Worm (Caenorhabditis elegans) whole organism, L3 larva: Measurements from ENCODE around the gene pqn-22.

Experiments
- R02D3.7 ChIP-seq: fragments of 150-350 bp; optimal IDR thresholded peaks from 2 replicates; lab custom pipeline; 2014; ENCODE audit warnings: missing biosample characterization, missing genetic modification characterization
- aly-2 ChIP-seq: fragments of 150-350 bp; optimal IDR thresholded peaks from 2 replicates; lab custom pipeline; 2014; ENCODE audit warnings: missing biosample characterization, missing genetic modification characterization
- ama-1 ChIP-seq: fragments of 150-350 bp; optimal IDR thresholded peaks from 2 replicates; lab custom pipeline; 2018
- ceh-16 ChIP-seq: sonication (generic microtip); optimal IDR thresholded peaks from 2 replicates; lab custom pipeline; 2017; ENCODE audit warnings: missing biosample characterization, missing genetic modification characterization
- ceh-82 ChIP-seq: fragments of 150-350 bp; optimal IDR thresholded peaks from 2 replicates; lab custom pipeline; 2014; ENCODE audit warnings: missing biosample characterization, missing genetic modification characterization
- daf-12 ChIP-seq: fragments of 150-350 bp; optimal IDR thresholded peaks from 2 replicates; lab custom pipeline; 2014; ENCODE audit warnings: missing biosample characterization, missing genetic modification reagents, missing genetic modification characterization
- egl-27 ChIP-seq: sonication (generic microtip); optimal IDR thresholded peaks from 4 replicates; lab custom pipeline; 2017; ENCODE audit warnings: missing biosample characterization, missing genetic modification reagents, missing genetic modification characterization
- egl-5 ChIP-seq: fragments of 150-350 bp; optimal IDR thresholded peaks from 2 replicates; lab custom pipeline; 2017; ENCODE audit warnings: missing biosample characterization, missing genetic modification reagents, missing genetic modification characterization, inconsistent platforms
- elt-1 ChIP-seq: fragments of 150-350 bp; optimal IDR thresholded peaks from 2 replicates; lab custom pipeline; 2014; ENCODE audit warnings: missing biosample characterization, missing genetic modification characterization
- elt-2 ChIP-seq: sonication (generic microtip); optimal IDR thresholded peaks from 2 replicates; lab custom pipeline; 2016; ENCODE audit warnings: missing genetic modification reagents, mild to moderate bottlenecking, missing genetic modification characterization, missing compliant biosample characterization
- elt-3 ChIP-seq, 3 experiments: fragments of 150-350 bp in 1 of 3; sonication (generic microtip) in 2 of 3; optimal IDR thresholded peaks; 2 replicates in 2 of 3; 4 replicates in 1 of 3; lab custom pipeline; 2014 to 2017; ENCODE audit warnings: missing biosample characterization in 3 of 3, missing genetic modification characterization in 3 of 3
- eor-1 ChIP-seq, 2 experiments: fragments of 150-350 bp; optimal IDR thresholded peaks; 2 replicates each; lab custom pipeline; 2014 to 2018; ENCODE audit warnings: missing biosample characterization in 2 of 2, missing genetic modification characterization in 2 of 2
- fkh-10 ChIP-seq: sonication (generic microtip); optimal IDR thresholded peaks from 2 replicates; lab custom pipeline; 2017; ENCODE audit warnings: missing biosample characterization, missing genetic modification reagents, missing genetic modification characterization
- fkh-2 ChIP-seq: fragments of 150-350 bp; optimal IDR thresholded peaks from 2 replicates; lab custom pipeline; 2014; ENCODE audit warnings: missing biosample characterization, missing genetic modification reagents, missing genetic modification characterization
- hmg-11 ChIP-seq: sonication (generic microtip); optimal IDR thresholded peaks from 2 replicates; lab custom pipeline; 2016; ENCODE audit warnings: missing genetic modification characterization, missing compliant biosample characterization
- jun-1 ChIP-seq: fragments of 150-350 bp; optimal IDR thresholded peaks from 2 replicates; lab custom pipeline; 2014; ENCODE audit warnings: missing biosample characterization, missing genetic modification reagents, missing genetic modification characterization
- lin-15B ChIP-seq: fragments of 150-350 bp; optimal IDR thresholded peaks from 2 replicates; lab custom pipeline; 2014; ENCODE audit warnings: missing biosample characterization, missing genetic modification characterization
- lin-39 ChIP-seq: fragments of 150-350 bp; optimal IDR thresholded peaks from 2 replicates; lab custom pipeline; 2018; ENCODE audit warnings: missing biosample characterization, missing genetic modification reagents, missing genetic modification characterization
- lsy-12 ChIP-seq: sonication (generic microtip); optimal IDR thresholded peaks from 2 replicates; lab custom pipeline; 2016; ENCODE audit warnings: mild to moderate bottlenecking, missing genetic modification characterization, missing compliant biosample characterization
- nfya-1 ChIP-seq: sonication (generic microtip); optimal IDR thresholded peaks from 2 replicates; lab custom pipeline; 2017; ENCODE audit warnings: missing genetic modification characterization, mild to moderate bottlenecking, missing compliant biosample characterization, antibody characterized with exemption, moderate library complexity; ENCODE audit not compliant: insufficient read depth
- nhr-12 ChIP-seq: fragments of 150-350 bp; optimal IDR thresholded peaks from 2 replicates; lab custom pipeline; 2014; ENCODE audit warnings: missing biosample characterization, missing genetic modification characterization
- nhr-237 ChIP-seq: fragments of 150-350 bp; optimal IDR thresholded peaks from 2 replicates; lab custom pipeline; 2014; ENCODE audit warnings: missing biosample characterization, missing genetic modification characterization
- nhr-43 ChIP-seq: sonication (generic microtip); optimal IDR thresholded peaks from 2 replicates; lab custom pipeline; 2016; ENCODE audit warnings: mild to moderate bottlenecking, missing genetic modification characterization, missing compliant biosample characterization; ENCODE audit not compliant: poor library complexity, severe bottlenecking
- nhr-67 ChIP-seq: fragments of 150-350 bp; optimal IDR thresholded peaks from 2 replicates; lab custom pipeline; 2014; ENCODE audit warnings: missing biosample characterization, missing genetic modification characterization
- nhr-76 ChIP-seq: fragments of 150-350 bp; sonication (generic microtip); optimal IDR thresholded peaks from 5 replicates; lab custom pipeline; 2014; ENCODE audit warnings: missing biosample characterization, missing genetic modification characterization
- pha-4 ChIP-seq: fragments of 150-350 bp; optimal IDR thresholded peaks from 2 replicates; lab custom pipeline; 2014; ENCODE audit warnings: missing biosample characterization, missing genetic modification reagents, missing genetic modification characterization
- pqm-1 ChIP-seq: fragments of 150-350 bp; optimal IDR thresholded peaks from 2 replicates; lab custom pipeline; 2017; ENCODE audit warnings: missing biosample characterization, missing genetic modification characterization, inconsistent platforms
- sea-2 ChIP-seq: fragments of 150-350 bp; sonication (generic microtip); optimal IDR thresholded peaks from 4 replicates; lab custom pipeline; 2014; ENCODE audit warnings: missing biosample characterization, missing genetic modification reagents, missing genetic modification characterization
- snpc-4 ChIP-seq: fragments of 150-350 bp; optimal IDR thresholded peaks from 2 replicates; lab custom pipeline; 2014; ENCODE audit warnings: missing biosample characterization, missing genetic modification characterization
- tbx-2 ChIP-seq: sonication (generic microtip); optimal IDR thresholded peaks from 2 replicates; lab custom pipeline; 2016; ENCODE audit warnings: mild to moderate bottlenecking, missing genetic modification characterization, missing compliant biosample characterization
- unc-39 ChIP-seq: sonication (generic microtip); optimal IDR thresholded peaks from 4 replicates; lab custom pipeline; 2017; ENCODE audit warnings: missing biosample characterization, missing genetic modification characterization
- unc-62 ChIP-seq: fragments of 150-350 bp; sonication (generic microtip); optimal IDR thresholded peaks from 4 replicates; lab custom pipeline; 2014; ENCODE audit warnings: missing biosample characterization, missing genetic modification reagents, missing genetic modification characterization
- zag-1 ChIP-seq: fragments of 150-350 bp; optimal IDR thresholded peaks from 2 replicates; lab custom pipeline; 2014; ENCODE audit warnings: missing biosample characterization, missing genetic modification characterization
- ztf-11 ChIP-seq: fragments of 150-350 bp; optimal IDR thresholded peaks from 2 replicates; lab custom pipeline; 2014; ENCODE audit warnings: missing biosample characterization, missing genetic modification characterization
- ztf-4 ChIP-seq: fragments of 150-350 bp; optimal IDR thresholded peaks from 2 replicates; lab custom pipeline; 2014; ENCODE audit warnings: missing biosample characterization, missing genetic modification characterization

pqn-22 gene

DNA sequence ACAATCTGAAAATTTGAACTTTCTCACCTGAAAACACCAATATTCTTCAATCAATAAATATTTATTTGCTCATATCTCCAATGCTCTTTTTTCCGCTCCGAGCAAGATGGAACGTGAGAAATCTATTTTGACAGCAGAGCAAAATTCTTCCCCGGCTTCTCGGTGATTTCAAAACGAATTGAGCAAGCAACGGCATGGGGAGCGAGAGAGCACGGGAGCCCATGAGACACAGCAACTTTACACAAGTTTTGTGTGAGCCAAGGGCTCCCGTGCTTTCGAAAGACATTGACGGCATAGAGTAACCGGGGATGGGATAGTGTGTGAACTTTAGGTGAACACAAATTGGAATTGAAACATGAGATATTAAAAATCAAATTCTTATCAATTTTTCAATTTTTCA lies 46.6 kb downstream of the pqn-22 start:
- TF ChIP-seq tbx-2 (tag; lab: Kevin White, UChicago) (no peak), fkh-2 (no peak), jun-1 (tag; lab: Kevin White, UChicago) (no peak), nhr-237 (tag; lab: Kevin White, UChicago) (no peak), elt-2 (tag; lab: Kevin White, UChicago) (no peak), elt-1 (tag; lab: Kevin White, UChicago) (no peak), nhr-76 (tag; lab: Kevin White, UChicago) (no peak), lin-15B (tag; lab: Kevin White, UChicago) (no peak)

- TF ChIP-seq jun-1 (tag; lab: Kevin White, UChicago) (no peak), pha-4 (tag; lab: Kevin White, UChicago) (no peak), nfya-1 (no peak), ama-1 (peak; percentile 39), elt-3 (tag; optimal IDR thresholded peaks at IDR 0.05; lab: Kevin White, UChicago) (no peak), tbx-2 (tag; lab: Kevin White, UChicago) (no peak), nhr-12 (tag; lab: Kevin White, UChicago) (no peak), unc-39 (tag; lab: Kevin White, UChicago) (no peak), pqm-1 (no peak), aly-2 (peak; percentile 1), unc-62 (no peak)
Observed at ce11 chrIV:5985823-5986222, 47.6 kb downstream of the pqn-22 start.

ce11 chrIV:5985422-5985821 lies 48.0 kb downstream of the pqn-22 start:
- no peak for TF ChIP-seq fkh-2
- TF ChIP-seq hmg-11 (tag; lab: Kevin White, UChicago), result no peak
- TF ChIP-seq elt-3 (tag; optimal IDR thresholded peaks at IDR 0.05; lab: Kevin White, UChicago), result no peak
- no peak for TF ChIP-seq elt-2 (tag; lab: Kevin White, UChicago)
- no peak for TF ChIP-seq R02D3.7
- no peak for TF ChIP-seq eor-1 (tag; optimal IDR thresholded peaks at IDR 0.05; lab: Kevin White, UChicago)
- TF ChIP-seq fkh-10 (GFP tag; lab: Kevin White, UChicago), result no peak
- TF ChIP-seq lin-39, result peak; percentile 8

ce11 chrIV:5983191-5983590 lies 50.2 kb downstream of the pqn-22 start:
- TF ChIP-seq ztf-11 (tag; lab: Kevin White, UChicago) (no peak), zag-1 (tag; lab: Kevin White, UChicago) (no peak), daf-12 (no peak), snpc-4 (tag; lab: Kevin White, UChicago) (no peak), ceh-82 (tag; lab: Kevin White, UChicago) (no peak), nfya-1 (no peak), ztf-4 (no peak), elt-2 (tag; lab: Kevin White, UChicago) (no peak), jun-1 (tag; lab: Kevin White, UChicago) (no peak), elt-1 (tag; lab: Kevin White, UChicago) (no peak), nhr-76 (tag; lab: Kevin White, UChicago) (no peak), lsy-12 (tag; lab: Kevin White, UChicago) (no peak)

- TF ChIP-seq nhr-67 (tag; lab: Kevin White, UChicago) (no peak), ceh-16 (tag; lab: Kevin White, UChicago) (no peak), egl-5 (tag; lab: Kevin White, UChicago) (no peak), lsy-12 (tag; lab: Kevin White, UChicago) (no peak)
Observed at ce11 chrIV:5979818-5980217, 53.6 kb downstream of the pqn-22 start.

- TF ChIP-seq egl-27 (tag; lab: Kevin White, UChicago) (no peak), nhr-76 (tag; lab: Kevin White, UChicago) (no peak), nhr-43 (no peak), lin-39 (peak; percentile 55), nfya-1 (peak; percentile 19), sea-2 (GFP tag; lab: Kevin White, UChicago) (no peak), nhr-237 (tag; lab: Kevin White, UChicago) (no peak), elt-2 (tag; lab: Kevin White, UChicago) (no peak), ztf-11 (tag; lab: Kevin White, UChicago) (no peak), daf-12 (no peak), aly-2 (no peak)
Observed at ce11 chrIV:5977276-5977675, 56.2 kb downstream of the pqn-22 start.
